Worm (Caenorhabditis elegans) whole organism, young adult: Measurements from ENCODE around the gene C25G6.3.
"Not testable (repeated sequence)": the region's sequence is repeated elsewhere in the genome, so short reads cannot be mapped to it uniquely, and the experiment has no call there.

Experiments used
- B0035.1 ChIP-seq: sonication (generic microtip); optimal IDR thresholded peaks from 2 replicates; lab custom pipeline; 2016; ENCODE audit warnings: missing genetic modification characterization, mild to moderate bottlenecking, missing compliant biosample characterization, missing genotype, missing genetic modification reagents
- C17E4.6 ChIP-seq: fragments of 200-800 bp; sonication (Bioruptor generic); IDR thresholded peaks from 2 replicates; pipeline ENCODE4 v1.3.6; 2022; ENCODE audit warnings: missing genetic modification reagents, missing genetic modification characterization, missing compliant biosample characterization
- F39B2.1 ChIP-seq: fragments of 200-800 bp; sonication (Bioruptor generic); IDR thresholded peaks from 2 replicates; pipeline ENCODE4 v1.3.6; 2022; ENCODE audit warnings: missing genetic modification reagents, missing genetic modification characterization, missing compliant biosample characterization
- F52B5.7 ChIP-seq: sonication (generic microtip); optimal IDR thresholded peaks from 2 replicates; lab custom pipeline; 2016; ENCODE audit warnings: mild to moderate bottlenecking, missing genetic modification characterization, missing compliant biosample characterization
- F57C9.4 ChIP-seq: sonication (generic microtip); optimal IDR thresholded peaks from 2 replicates; lab custom pipeline; 2017; ENCODE audit warnings: mild to moderate bottlenecking, missing genetic modification characterization, missing compliant biosample characterization
- Y56A3A.18 ChIP-seq: fragments of 200-800 bp; sonication (Bioruptor generic); IDR thresholded peaks from 2 replicates; pipeline ENCODE4 v1.3.6; 2022; ENCODE audit warnings: missing genetic modification reagents, missing genetic modification characterization, missing compliant biosample characterization
- Y95B8A.8 ChIP-seq: fragments of 200-800 bp; sonication (Bioruptor generic); IDR thresholded peaks from 2 replicates; pipeline ENCODE4 v1.3.6; 2022; ENCODE audit warnings: missing genetic modification reagents, missing genetic modification characterization, missing compliant biosample characterization
- ZK185.1 ChIP-seq: sonication (generic microtip); optimal IDR thresholded peaks from 2 replicates; lab custom pipeline; 2016; ENCODE audit warnings: mild to moderate bottlenecking, missing genetic modification characterization, missing compliant biosample characterization; ENCODE audit not compliant: poor library complexity, severe bottlenecking
- akir-1 ChIP-seq: fragments of 200-800 bp; sonication (Bioruptor generic); optimal IDR thresholded peaks from 2 replicates; lab custom pipeline; 2018; ENCODE audit warnings: mild to moderate bottlenecking, missing genetic modification characterization, moderate library complexity, missing compliant biosample characterization
- aptf-2 ChIP-seq: fragments of 200-800 bp; sonication (Bioruptor generic); conservative IDR thresholded peaks from 2 replicates; pipeline ENCODE4 v1.3.6; 2022; ENCODE audit warnings: missing genetic modification reagents, missing genetic modification characterization, missing compliant biosample characterization
- atf-7 ChIP-seq: sonication (generic microtip); optimal IDR thresholded peaks from 2 replicates; lab custom pipeline; 2017; ENCODE audit warnings: mild to moderate bottlenecking, missing genetic modification characterization, missing compliant biosample characterization
- athp-1 ChIP-seq: sonication (generic microtip); optimal IDR thresholded peaks from 2 replicates; lab custom pipeline; 2017; ENCODE audit warnings: mild to moderate bottlenecking, missing genetic modification characterization, missing compliant biosample characterization
- attf-3 ChIP-seq: fragments of 200-800 bp; sonication (Bioruptor generic); conservative IDR thresholded peaks from 2 replicates; pipeline ENCODE4 v1.3.6; 2022; ENCODE audit warnings: missing genetic modification reagents, missing genetic modification characterization, missing compliant biosample characterization
- chd-7 ChIP-seq: sonication (generic microtip); optimal IDR thresholded peaks from 2 replicates; lab custom pipeline; 2016; ENCODE audit warnings: mild to moderate bottlenecking, missing genetic modification characterization, moderate library complexity, missing compliant biosample characterization
- die-1 ChIP-seq: sonication (generic microtip); optimal IDR thresholded peaks from 2 replicates; lab custom pipeline; 2016; ENCODE audit warnings: missing genotype, mild to moderate bottlenecking, missing genetic modification characterization, missing compliant biosample characterization
- dox-1 ChIP-seq: fragments of 200-800 bp; sonication (Bioruptor generic); IDR thresholded peaks from 2 replicates; pipeline ENCODE4 v1.3.6; 2022; ENCODE audit warnings: missing genetic modification reagents, missing genetic modification characterization, missing compliant biosample characterization
- egl-44 ChIP-seq: fragments of 200-800 bp; sonication (Bioruptor generic); IDR thresholded peaks from 2 replicates; pipeline ENCODE4 v1.3.6; 2022; ENCODE audit warnings: missing genetic modification reagents, missing genetic modification characterization, missing compliant biosample characterization
- fkh-3 ChIP-seq: sonication (generic microtip); optimal IDR thresholded peaks from 2 replicates; lab custom pipeline; 2016; ENCODE audit warnings: mild to moderate bottlenecking, missing genetic modification characterization, missing compliant biosample characterization
- let-526 ChIP-seq: fragments of 200-800 bp; sonication (Bioruptor generic); IDR thresholded peaks from 2 replicates; pipeline ENCODE4 v1.3.6; 2022; ENCODE audit warnings: missing genetic modification reagents, missing genetic modification characterization, missing compliant biosample characterization
- lin-26 ChIP-seq: fragments of 200-800 bp; sonication (Bioruptor generic); IDR thresholded peaks from 2 replicates; pipeline ENCODE4 v1.3.6; 2022; ENCODE audit warnings: missing genetic modification reagents, missing genetic modification characterization, missing compliant biosample characterization
- lin-35 ChIP-seq, 3 experiments: fragments of 150-350 bp in 2 of 3; sonication (generic microtip) in 1 of 3; optimal IDR thresholded peaks; 2 replicates each; lab custom pipeline; 2014 to 2018; ENCODE audit warnings: missing biosample characterization in 3 of 3, missing genetic modification characterization in 3 of 3, missing genetic modification reagents in 3 of 3
- madf-10 ChIP-seq: sonication (generic microtip); optimal IDR thresholded peaks from 2 replicates; lab custom pipeline; 2016; ENCODE audit warnings: mild to moderate bottlenecking, missing genetic modification characterization, missing compliant biosample characterization
- madf-6 ChIP-seq: fragments of 200-800 bp; sonication (Bioruptor generic); IDR thresholded peaks from 2 replicates; pipeline ENCODE4 v1.3.6; 2022; ENCODE audit warnings: missing genetic modification reagents, missing genetic modification characterization, missing compliant biosample characterization
- mel-28 ChIP-seq: sonication (generic microtip); optimal IDR thresholded peaks from 2 replicates; lab custom pipeline; 2016; ENCODE audit warnings: borderline replicate concordance, mild to moderate bottlenecking, missing genetic modification characterization, missing compliant biosample characterization
- mes-4 ChIP-seq: sonication (generic microtip); optimal IDR thresholded peaks from 2 replicates; lab custom pipeline; 2016; ENCODE audit warnings: missing genotype, missing genetic modification characterization, missing compliant biosample characterization
- nfyb-1 ChIP-seq: fragments of 200-800 bp; sonication (Bioruptor generic); IDR thresholded peaks from 2 replicates; pipeline ENCODE4 v1.3.6; 2022; ENCODE audit warnings: missing genetic modification reagents, missing genetic modification characterization, missing compliant biosample characterization
- pha-4 ChIP-seq: fragments of 150-350 bp; sonication (generic microtip); optimal IDR thresholded peaks from 2 replicates; lab custom pipeline; 2014; ENCODE audit warnings: missing biosample characterization, missing genetic modification reagents, missing genetic modification characterization
- rec-8 ChIP-seq, 2 experiments: sonication (generic microtip); optimal IDR thresholded peaks; 2 replicates each; lab custom pipeline; 2016; ENCODE audit warnings: mild to moderate bottlenecking in 2 of 2, missing genetic modification characterization in 2 of 2, missing genetic modification reagents in 2 of 2, missing genotype in 2 of 2, missing biosample characterization in 1 of 2, missing compliant biosample characterization in 1 of 2, moderate library complexity in 1 of 2
- repo-1 ChIP-seq: sonication (generic microtip); optimal IDR thresholded peaks from 2 replicates; lab custom pipeline; 2017; ENCODE audit warnings: mild to moderate bottlenecking, missing genetic modification characterization, missing compliant biosample characterization
- rpc-1 ChIP-seq, 2 experiments: fragments of 150-350 bp in 1 of 2; sonication (generic microtip) in 1 of 2; optimal IDR thresholded peaks; 2 replicates each; lab custom pipeline; 2014 to 2018; ENCODE audit warnings: missing biosample characterization in 1 of 2, missing genetic modification characterization in 1 of 2, missing genetic modification reagents in 1 of 2, missing genotype in 1 of 2
- sdz-38 ChIP-seq: sonication (generic microtip); optimal IDR thresholded peaks from 2 replicates; lab custom pipeline; 2016; ENCODE audit warnings: missing genotype, missing genetic modification characterization, missing compliant biosample characterization
- snpc-1.1 ChIP-seq: sonication (generic microtip); optimal IDR thresholded peaks from 2 replicates; lab custom pipeline; 2017; ENCODE audit warnings: missing genetic modification characterization, mild to moderate bottlenecking, missing compliant biosample characterization, antibody characterized with exemption, moderate library complexity, missing genotype, missing genetic modification reagents; ENCODE audit not compliant: insufficient read depth
- sptf-2 ChIP-seq: fragments of 200-800 bp; sonication (Bioruptor generic); optimal IDR thresholded peaks from 2 replicates; lab custom pipeline; 2018; ENCODE audit warnings: mild to moderate bottlenecking, missing genetic modification characterization, missing compliant biosample characterization
- tbp1 ChIP-seq: fragments of 200-800 bp; sonication (Bioruptor generic); optimal IDR thresholded peaks from 2 replicates; lab custom pipeline; 2018; ENCODE audit warnings: mild to moderate bottlenecking, missing genetic modification characterization, missing compliant biosample characterization
- unc-62 ChIP-seq: fragments of 150-350 bp; optimal IDR thresholded peaks from 2 replicates; lab custom pipeline; 2014; ENCODE audit warnings: missing biosample characterization, missing genetic modification reagents, missing genetic modification characterization
- ztf-18 ChIP-seq: sonication (generic microtip); optimal IDR thresholded peaks from 2 replicates; lab custom pipeline; 2016; ENCODE audit warnings: missing genotype, mild to moderate bottlenecking, missing genetic modification characterization, missing compliant biosample characterization
- ztf-26 ChIP-seq: sonication (generic microtip); optimal IDR thresholded peaks from 2 replicates; lab custom pipeline; 2017; ENCODE audit warnings: missing genetic modification characterization, missing compliant biosample characterization

The C25G6.3 gene

DNA sequence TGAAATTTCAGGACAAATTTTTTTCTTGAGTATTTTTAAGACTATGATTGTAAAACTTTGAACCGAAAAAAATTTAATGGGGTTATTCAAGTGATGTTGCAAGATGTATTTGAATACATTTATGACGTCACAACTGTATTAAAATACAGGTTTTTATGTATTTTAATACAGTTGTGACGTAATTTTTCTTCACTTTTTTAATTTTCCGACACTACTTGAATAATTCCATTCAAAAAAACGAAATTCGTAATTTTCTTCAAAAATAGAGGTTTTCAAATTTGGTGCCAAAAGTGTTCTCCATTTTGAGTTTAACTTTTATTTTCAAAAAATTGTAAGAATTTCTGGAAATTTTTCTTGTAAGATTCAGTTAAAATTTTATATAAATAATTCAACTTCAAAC is 4.1 kb upstream of the C25G6.3 start:
- TF ChIP-seq F39B2.1 (GFP tag; lab: Robert Waterston, UW), result no peak
- TF ChIP-seq chd-7 (tag; lab: Kevin White, UChicago), result no peak
- TF ChIP-seq lin-35 (GFP tag; optimal IDR thresholded peaks at IDR 0.05; lab: Kevin White, UChicago), result no peak
- TF ChIP-seq madf-6, result no peak
- TF ChIP-seq tbp1 (GFP tag; lab: Kevin White, UChicago), result no peak
- TF ChIP-seq ztf-18 (tag; lab: Kevin White, UChicago), result no peak
- no peak for TF ChIP-seq C17E4.6 (GFP tag; lab: Robert Waterston, UW)
- no peak for TF ChIP-seq egl-44 (GFP tag; lab: Robert Waterston, UW)
- no peak for TF ChIP-seq repo-1
- TF ChIP-seq pha-4 (tag; lab: Kevin White, UChicago), result no peak

- 0 out of 2 replicates have a peak, but pooled peaks have one; percentile 39 for TF ChIP-seq dox-1 (GFP tag; lab: Robert Waterston, UW)
- not testable (repeated sequence) for TF ChIP-seq rpc-1 (optimal IDR thresholded peaks at IDR 0.05; lab: Kevin White, UChicago)
- peak; percentile 28 for TF ChIP-seq rpc-1 (tag; optimal IDR thresholded peaks at IDR 0.05; lab: Kevin White, UChicago)
- 0 out of 2 replicates have a peak, but pooled peaks have one; percentile 49 for TF ChIP-seq lin-26
These were observed 4.8 kb downstream of the C25G6.3 start for ce11 chrX:1233889-1234288.

ce11 chrX:1232074-1232473 is 6.6 kb downstream of the C25G6.3 start:
- no peak for TF ChIP-seq Y95B8A.8 (GFP tag; lab: Robert Waterston, UW)
- no peak for TF ChIP-seq F52B5.7 (tag; lab: Kevin White, UChicago)
- no peak for TF ChIP-seq ZK185.1
- no peak for TF ChIP-seq akir-1
- TF ChIP-seq nfyb-1 (GFP tag; lab: Robert Waterston, UW), result no peak
- no peak for TF ChIP-seq sdz-38 (tag; lab: Kevin White, UChicago)
- TF ChIP-seq fkh-3 (tag; lab: Kevin White, UChicago), result no peak
- TF ChIP-seq Y56A3A.18 (GFP tag; lab: Robert Waterston, UW), result no peak
- TF ChIP-seq F57C9.4 (tag; lab: Kevin White, UChicago), result no peak

- TF ChIP-seq B0035.1 (tag; lab: Kevin White, UChicago) (no peak), snpc-1.1 (tag; lab: Kevin White, UChicago) (no peak), athp-1 (no peak), rec-8 (tag; optimal IDR thresholded peaks at IDR 0.05; lab: Kevin White, UChicago) (no peak), mes-4 (tag; lab: Kevin White, UChicago) (no peak), aptf-2 (GFP tag; lab: Robert Waterston, UW) (no peak), atf-7 (tag; lab: Kevin White, UChicago) (no peak), die-1 (tag; lab: Kevin White, UChicago) (no peak), mel-28 (tag; lab: Kevin White, UChicago) (no peak), madf-10 (tag; lab: Kevin White, UChicago) (no peak), let-526 (GFP tag; lab: Robert Waterston, UW) (no peak), tbp1 (GFP tag; lab: Kevin White, UChicago) (no peak), unc-62 (no peak), ztf-26 (tag; lab: Kevin White, UChicago) (no peak), attf-3 (GFP tag; lab: Robert Waterston, UW) (no peak), sptf-2 (GFP tag; lab: Kevin White, UChicago) (no peak), F57C9.4 (tag; lab: Kevin White, UChicago) (no peak)
These were observed 8.0 kb downstream of the C25G6.3 start, which contains the start of gene C46H3.2 for ce11 chrX:1230658-1231057. Gene C46H3.2, minus strand, starts transcription at chrX:1230758.
